Worm (Caenorhabditis elegans): Measurements from ENCODE around the gene rnr-1.

DNA sequence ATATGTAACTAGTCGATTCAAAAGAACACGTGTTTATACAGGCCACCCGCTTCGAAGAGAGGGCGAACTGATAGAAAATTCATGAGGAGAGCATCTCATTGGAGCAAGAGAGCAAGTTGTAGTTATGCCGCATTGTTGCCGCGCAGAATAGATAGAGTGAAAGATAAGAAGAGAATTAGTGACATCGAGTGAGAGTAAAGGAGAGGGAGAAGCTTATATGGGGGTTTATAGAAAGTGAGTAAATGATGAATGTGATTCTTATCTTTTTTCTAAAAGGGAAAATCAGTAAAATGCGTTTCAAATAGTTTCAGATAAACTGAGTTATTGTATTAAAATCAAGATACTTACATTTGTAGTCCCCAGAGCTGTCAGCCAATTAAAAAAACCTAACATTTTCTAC lies 41.6 kb upstream of the rnr-1 start:
- TF ChIP-seq T23F11.4 (GFP tag; optimal IDR thresholded peaks at IDR 0.05) (no peak), elt-2 (tag; optimal IDR thresholded peaks at IDR 0.05) (no peak), K09A11.1 (tag; optimal IDR thresholded peaks at IDR 0.05; ENCODE audit: insufficient read depth) (no peak), pros-1 (tag; optimal IDR thresholded peaks at IDR 0.05) (no peak), mec-3 (tag; optimal IDR thresholded peaks at IDR 0.05; ENCODE audit: borderline replicate concordance) (no peak), odd-2 (tag; optimal IDR thresholded peaks at IDR 0.05) (no peak), lin-11 (tag; optimal IDR thresholded peaks at IDR 0.05) (no peak), C08G9.2 (tag; optimal IDR thresholded peaks at IDR 0.05) (no peak), pqm-1 (tag; optimal IDR thresholded peaks at IDR 0.05) (no peak), ttx-3 (tag; optimal IDR thresholded peaks at IDR 0.05) (no peak)

Data from whole organism, late embryonic.